Worm (Caenorhabditis elegans) whole organism, L4/young adult: ENCODE measurements around the gene cct-6.

Experiments used
- W03F9.2 ChIP-seq: fragments of 150-350 bp; optimal IDR thresholded peaks from 2 replicates; lab custom pipeline; 2014; ENCODE audit warnings: missing biosample characterization, missing genetic modification characterization
- him-1 ChIP-seq: sonication (generic microtip); optimal IDR thresholded peaks from 2 replicates; lab custom pipeline; 2016; ENCODE audit warnings: missing genotype, missing genetic modification reagents, missing genetic modification characterization, missing compliant biosample characterization

- TF ChIP-seq him-1 (tag; lab: Kevin White, UChicago) (no peak), W03F9.2 (tag; lab: Kevin White, UChicago) (no peak)
Observed at ce11 chrIII:5839598-5839997, 15.9 kb downstream of the cct-6 start.
